Worm (Caenorhabditis elegans): ENCODE results near the gene B0244.15.

- TF ChIP-seq snpc-4 (tag; optimal IDR thresholded peaks at IDR 0.05) = no peak
- TF ChIP-seq aly-2 (tag; optimal IDR thresholded peaks at IDR 0.05) = no peak
- peak; percentile 98 for TF ChIP-seq fos-1 (tag; optimal IDR thresholded peaks at IDR 0.05)
- no peak for TF ChIP-seq nhr-12 (tag; optimal IDR thresholded peaks at IDR 0.05)
- TF ChIP-seq nhr-10 (tag; optimal IDR thresholded peaks at IDR 0.05) = no peak
- no peak for TF ChIP-seq lin-13 (GFP tag; optimal IDR thresholded peaks at IDR 0.05)
- no peak for TF ChIP-seq elt-1 (tag; optimal IDR thresholded peaks at IDR 0.05)
- no peak for TF ChIP-seq nhr-11 (tag; optimal IDR thresholded peaks at IDR 0.05)
- no peak for TF ChIP-seq ztf-11 (tag; optimal IDR thresholded peaks at IDR 0.05)
- no peak for TF ChIP-seq lsy-2 (tag; optimal IDR thresholded peaks at IDR 0.05)
- TF ChIP-seq ztf-1 (GFP tag; conservative IDR thresholded peaks at IDR 0.05) = no peak
Observed at ce11 chrIII:5734905-5735304, 8.3 kb upstream of the B0244.15 start, which contains the start of gene B0244.10.
